Fruit fly (Drosophila melanogaster): ENCODE results near the gene CG32432.

The CG32432 gene

DNA sequence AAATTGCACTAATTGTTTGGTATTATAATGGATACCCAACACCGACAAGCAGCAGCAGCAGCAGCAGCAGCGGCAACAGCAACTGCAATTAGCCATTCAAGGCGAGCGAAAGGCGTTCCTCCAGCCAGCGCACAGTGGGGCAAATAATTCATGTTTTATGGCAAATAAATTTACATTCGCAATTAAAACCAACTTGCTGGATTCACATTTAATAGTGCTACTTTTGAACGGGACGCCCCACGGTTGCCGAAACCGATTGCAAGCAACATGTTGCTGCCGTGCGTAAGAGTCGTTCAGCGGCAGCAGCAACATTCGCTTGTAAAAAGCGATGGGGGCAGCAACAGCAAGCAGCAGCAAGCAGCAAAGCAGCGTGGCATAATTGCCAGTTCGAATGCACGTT is 48.7 kb upstream of the CG32432 start (continued):
- no peak for TF ChIP-seq CG16779 (tag; optimal IDR thresholded peaks at IDR 0.05)
- peak; percentile 17 for TF ChIP-seq Smox (GFP tag; optimal IDR thresholded peaks at IDR 0.05)
- TF ChIP-seq ss (GFP tag; optimal IDR thresholded peaks at IDR 0.05), result peak; percentile 19 to 65

DNA sequence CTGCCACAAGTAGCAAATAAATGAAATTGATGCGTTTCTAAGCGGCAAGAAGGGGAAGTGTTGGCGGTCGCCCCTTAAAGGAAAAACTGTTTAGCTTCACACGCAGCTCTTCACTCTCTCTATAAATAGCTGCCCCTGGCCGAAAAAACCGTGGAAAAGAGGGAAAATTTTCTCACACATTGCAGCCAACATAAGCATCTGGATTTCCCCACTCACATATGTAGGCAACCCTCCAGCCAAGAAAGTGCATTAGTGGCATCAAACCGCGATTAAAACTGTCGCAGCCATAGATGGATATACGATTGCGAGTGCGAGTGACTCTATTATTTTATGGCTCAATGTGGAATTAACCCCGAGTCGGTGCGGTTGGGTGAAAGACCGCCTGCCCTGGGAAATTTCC is 47.6 kb upstream of the CG32432 start:
- TF ChIP-seq net (GFP tag; optimal IDR thresholded peaks at IDR 0.05) (no peak), Ets96B (tag; optimal IDR thresholded peaks at IDR 0.05) (no peak), CG6854 (GFP tag; optimal IDR thresholded peaks at IDR 0.05) (no peak), Lpt (GFP tag; optimal IDR thresholded peaks at IDR 0.05) (no peak), Sox15 (GFP tag; optimal IDR thresholded peaks at IDR 0.05) (no peak), Blimp-1 (GFP tag; optimal IDR thresholded peaks at IDR 0.05) (no peak), CG10669 (GFP tag; optimal IDR thresholded peaks at IDR 0.05) (no peak), fd85E (GFP tag; optimal IDR thresholded peaks at IDR 0.05) (no peak), lz (GFP tag; optimal IDR thresholded peaks at IDR 0.05) (no peak), fkh (GFP tag; optimal IDR thresholded peaks at IDR 0.05) (no peak), CG6792 (GFP tag; optimal IDR thresholded peaks at IDR 0.05) (no peak), CG4318 (GFP tag; optimal IDR thresholded peaks at IDR 0.05) (no peak), Hr39 (GFP tag; optimal IDR thresholded peaks at IDR 0.05) (no peak), CG11902 (GFP tag; optimal IDR thresholded peaks at IDR 0.05) (no peak), eg (GFP tag; IDR thresholded peaks at IDR 0.05) (no peak), CG1621 (tag; optimal IDR thresholded peaks at IDR 0.05) (no peak), Eip75B (GFP tag; optimal IDR thresholded peaks at IDR 0.05) (no peak), Hr4 (GFP tag; optimal IDR thresholded peaks at IDR 0.05) (no peak), CG3032 (tag; optimal IDR thresholded peaks at IDR 0.05) (no peak), acj6 (GFP tag; optimal IDR thresholded peaks at IDR 0.05) (no peak)

DNA sequence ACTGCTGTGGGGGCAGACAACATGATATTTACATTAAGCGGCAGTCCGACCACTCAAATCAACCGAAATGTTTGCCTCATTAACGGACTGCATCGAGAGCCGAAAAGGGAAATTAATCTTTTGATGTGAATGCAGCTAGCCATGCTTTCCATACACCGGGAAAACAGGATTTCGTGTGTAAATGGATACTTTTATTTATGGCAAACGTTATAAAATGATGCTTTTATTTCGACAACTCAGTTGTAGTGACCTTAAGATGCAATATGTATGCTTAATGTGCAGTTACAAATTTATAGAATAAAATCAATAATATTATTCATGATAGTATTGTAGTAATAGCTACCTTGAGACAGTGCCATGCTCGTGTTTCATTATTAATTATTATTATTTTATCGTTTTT is 46.5 kb upstream of the CG32432 start:
- no peak for TF ChIP-seq CG6163 (GFP tag; IDR thresholded peaks at IDR 0.05)
- no peak for TF ChIP-seq CG6854 (GFP tag; optimal IDR thresholded peaks at IDR 0.05)
- TF ChIP-seq CG4318 (GFP tag; optimal IDR thresholded peaks at IDR 0.05), result no peak
- TF ChIP-seq Eip78C (GFP tag), result peak; percentile 69
- TF ChIP-seq CG31627 (GFP tag; optimal IDR thresholded peaks at IDR 0.05), result no peak
- peak; percentile 72 for TF ChIP-seq svp (GFP tag)

DNA sequence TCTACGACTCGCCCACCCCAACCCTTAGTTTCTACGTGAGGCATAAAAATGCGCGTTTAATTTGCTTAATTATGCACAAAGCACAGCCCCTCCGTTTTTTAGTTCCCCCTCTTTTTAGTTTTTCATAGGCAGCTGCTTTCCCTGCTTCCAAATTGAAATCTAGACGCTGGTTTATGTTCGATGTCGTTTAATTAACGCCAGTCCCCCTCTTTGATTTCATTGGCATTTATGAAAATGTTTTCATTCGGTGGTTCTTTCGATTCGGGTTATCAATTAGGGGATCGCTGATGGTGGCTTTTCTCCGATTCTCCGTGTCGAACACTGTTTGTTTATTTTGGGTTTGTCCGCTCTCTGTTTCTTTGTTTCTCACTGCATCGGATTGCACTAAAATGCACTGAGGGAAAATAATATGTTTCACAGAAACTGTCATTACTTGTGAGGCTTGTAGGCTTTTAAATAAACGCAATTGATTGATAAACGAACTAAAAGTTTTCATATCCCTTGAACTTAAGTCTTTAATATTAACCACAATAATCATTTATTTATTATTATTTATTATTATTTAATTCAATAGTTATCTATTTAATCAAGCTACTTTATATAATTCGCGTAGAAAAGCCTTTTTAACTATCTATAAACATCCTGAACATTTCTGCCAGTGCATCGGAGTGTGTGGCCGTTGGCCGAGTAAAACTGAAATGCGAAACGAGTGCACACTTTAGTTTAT is 45.2 kb upstream of the CG32432 start:
- peak; percentile 62 for TF ChIP-seq Lpt (GFP tag; optimal IDR thresholded peaks at IDR 0.05)
- peak; percentile 11 for TF ChIP-seq Hr39 (GFP tag; optimal IDR thresholded peaks at IDR 0.05)
- peak; percentile 27 for TF ChIP-seq CG8319 (GFP tag; optimal IDR thresholded peaks at IDR 0.05)
- peak; percentile 37 for TF ChIP-seq Sox15 (GFP tag; optimal IDR thresholded peaks at IDR 0.05)
- peak; percentile 53; the same call in 1 of the 2 replicates for TF ChIP-seq CG11294 (GFP tag; IDR thresholded peaks at IDR 0.05)
- TF ChIP-seq vri (GFP tag; optimal IDR thresholded peaks at IDR 0.05), result no peak
- peak; percentile 79 for TF ChIP-seq Ets96B (tag; optimal IDR thresholded peaks at IDR 0.05)
- peak; percentile 56 for TF ChIP-seq Hr4 (GFP tag; optimal IDR thresholded peaks at IDR 0.05)
- peak; percentile 67 for TF ChIP-seq CG6276 (GFP tag; optimal IDR thresholded peaks at IDR 0.05)
- TF ChIP-seq Met (GFP tag; optimal IDR thresholded peaks at IDR 0.05), result peak; percentile 40
- peak; percentile 33 for TF ChIP-seq CG11902 (GFP tag; optimal IDR thresholded peaks at IDR 0.05)
- peak; percentile 84 for TF ChIP-seq CG8119 (GFP tag; IDR thresholded peaks at IDR 0.05)
- peak; percentile 56 for TF ChIP-seq esn (GFP tag; optimal IDR thresholded peaks at IDR 0.05)
- peak; percentile 54; the same call in 1 of the 2 replicates for TF ChIP-seq Gug (GFP tag; IDR thresholded peaks at IDR 0.05)
- TF ChIP-seq CG16779 (tag; optimal IDR thresholded peaks at IDR 0.05), result peak; percentile 57
- peak; percentile 56 for TF ChIP-seq svp (GFP tag)
- TF ChIP-seq Ets21C (GFP tag; optimal IDR thresholded peaks at IDR 0.05), result no peak
- peak; percentile 48 for TF ChIP-seq CG6792 (GFP tag; optimal IDR thresholded peaks at IDR 0.05)
- no peak for TF ChIP-seq fkh (GFP tag; optimal IDR thresholded peaks at IDR 0.05)
- TF ChIP-seq dsx (GFP tag; optimal IDR thresholded peaks at IDR 0.05; ENCODE audit: poor library complexity, severe bottlenecking), result peak; percentile 82
- peak; percentile 59 for TF ChIP-seq CG3919 (GFP tag; optimal IDR thresholded peaks at IDR 0.05)
- TF ChIP-seq CG11762 (GFP tag; optimal IDR thresholded peaks at IDR 0.05; ENCODE audit: insufficient read depth), result peak; percentile 61
- peak; percentile 80 for TF ChIP-seq CG8632 (GFP tag; optimal IDR thresholded peaks at IDR 0.05)
- TF ChIP-seq dac (GFP tag; optimal IDR thresholded peaks at IDR 0.05), result peak; percentile 44
- peak; percentile 33 for TF ChIP-seq Smox (GFP tag; optimal IDR thresholded peaks at IDR 0.05)
- TF ChIP-seq lz (GFP tag; optimal IDR thresholded peaks at IDR 0.05), result peak; percentile 24
- peak; percentile 26 for TF ChIP-seq fd59A (GFP tag; optimal IDR thresholded peaks at IDR 0.05)
- TF ChIP-seq Hr38 (GFP tag; optimal IDR thresholded peaks at IDR 0.05), result no peak
- peak; percentile 0 to 46 for TF ChIP-seq salr (GFP tag; optimal IDR thresholded peaks at IDR 0.05)
- peak; percentile 72 for TF ChIP-seq CG10669 (GFP tag; optimal IDR thresholded peaks at IDR 0.05)

Data from whole organism, prepupa.